Worm (Caenorhabditis elegans): ENCODE measurements around the gene T26G10.5.

T26G10.5 gene

ce11 chrIII:9465865-9466264, 39.7 kb upstream of the T26G10.5 start, which contains the start of gene B0464.6:
Gene B0464.6 (minus strand): TSS chrIII:9465965.
- TF ChIP-seq pha-4 (tag; optimal IDR thresholded peaks at IDR 0.05) (no peak), nfya-1 (tag; optimal IDR thresholded peaks at IDR 0.05; ENCODE audit: insufficient read depth) (no peak), fkh-10 (GFP tag; optimal IDR thresholded peaks at IDR 0.05) (no peak), nhr-28 (tag; optimal IDR thresholded peaks at IDR 0.05) (no peak), fkh-2 (tag; optimal IDR thresholded peaks at IDR 0.05) (no peak), nhr-237 (tag; optimal IDR thresholded peaks at IDR 0.05) (no peak), elt-3 (tag; optimal IDR thresholded peaks at IDR 0.05) (no peak), sea-2 (GFP tag; optimal IDR thresholded peaks at IDR 0.05) (no peak), ztf-4 (tag; optimal IDR thresholded peaks at IDR 0.05) (no peak), nhr-25 (tag; optimal IDR thresholded peaks at IDR 0.05) (no peak), ztf-11 (tag; optimal IDR thresholded peaks at IDR 0.05) (no peak), nhr-11 (tag; optimal IDR thresholded peaks at IDR 0.05) (no peak), tbx-2 (tag; optimal IDR thresholded peaks at IDR 0.05) (no peak), unc-39 (tag; optimal IDR thresholded peaks at IDR 0.05) (no peak), eor-1 (tag; optimal IDR thresholded peaks at IDR 0.05) (no peak), egl-27 (tag; optimal IDR thresholded peaks at IDR 0.05) (no peak)

ce11 chrIII:9465424-9465823, 39.2 kb upstream of the T26G10.5 start, which contains the start of gene B0464.9:
Gene B0464.9 (plus strand): TSS chrIII:9465767.
- TF ChIP-seq egl-5 (tag; optimal IDR thresholded peaks at IDR 0.05), result no peak
- TF ChIP-seq ceh-9 (tag; optimal IDR thresholded peaks at IDR 0.05), result no peak
- peak; percentile 35 for TF ChIP-seq nfya-1 (tag; optimal IDR thresholded peaks at IDR 0.05; ENCODE audit: insufficient read depth)
- TF ChIP-seq ceh-16 (tag; optimal IDR thresholded peaks at IDR 0.05), result no peak
- TF ChIP-seq fkh-2 (tag; optimal IDR thresholded peaks at IDR 0.05), result no peak
- no peak for TF ChIP-seq nhr-76 (tag; optimal IDR thresholded peaks at IDR 0.05)
- TF ChIP-seq elt-3 (tag; optimal IDR thresholded peaks at IDR 0.05), result no peak
- TF ChIP-seq nhr-237 (tag; optimal IDR thresholded peaks at IDR 0.05), result no peak
- peak; percentile 79 for TF ChIP-seq lin-15B (tag; optimal IDR thresholded peaks at IDR 0.05)
- TF ChIP-seq lsy-12 (tag; optimal IDR thresholded peaks at IDR 0.05), result peak; percentile 21
- TF ChIP-seq nhr-25 (tag; optimal IDR thresholded peaks at IDR 0.05), result no peak
- no peak for TF ChIP-seq unc-62 (GFP tag; optimal IDR thresholded peaks at IDR 0.05)
- peak; percentile 10 for TF ChIP-seq elt-2 (tag; optimal IDR thresholded peaks at IDR 0.05)
- TF ChIP-seq hmg-11 (tag; optimal IDR thresholded peaks at IDR 0.05), result peak; percentile 8
- peak; percentile 42 for TF ChIP-seq pqm-1 (tag; optimal IDR thresholded peaks at IDR 0.05)
- peak; percentile 66 for TF ChIP-seq nhr-23 (tag; optimal IDR thresholded peaks at IDR 0.05)
- TF ChIP-seq mml-1 (tag; optimal IDR thresholded peaks at IDR 0.05), result no peak
- TF ChIP-seq aly-2 (tag; optimal IDR thresholded peaks at IDR 0.05), result no peak
- TF ChIP-seq ama-1 (optimal IDR thresholded peaks at IDR 0.05), result no peak
- TF ChIP-seq nhr-12 (tag; optimal IDR thresholded peaks at IDR 0.05), result no peak
- TF ChIP-seq mdl-1 (tag; optimal IDR thresholded peaks at IDR 0.05), result no peak
- TF ChIP-seq pha-4 (tag; optimal IDR thresholded peaks at IDR 0.05), result peak; percentile 64
- TF ChIP-seq fos-1 (tag; optimal IDR thresholded peaks at IDR 0.05), result no peak
- no peak for TF ChIP-seq zag-1 (tag; optimal IDR thresholded peaks at IDR 0.05)
- peak; percentile 77 for TF ChIP-seq nhr-43 (tag; optimal IDR thresholded peaks at IDR 0.05; ENCODE audit: poor library complexity, severe bottlenecking)
- TF ChIP-seq jun-1 (tag; optimal IDR thresholded peaks at IDR 0.05), result no peak
- no peak for TF ChIP-seq ceh-82 (tag; optimal IDR thresholded peaks at IDR 0.05)

ce11 chrIII:9462785-9463467, 36.7 kb upstream of the T26G10.5 start:
- TF ChIP-seq nhr-43 (tag; optimal IDR thresholded peaks at IDR 0.05; ENCODE audit: poor library complexity, severe bottlenecking), result no peak
- TF ChIP-seq nhr-23 (tag; optimal IDR thresholded peaks at IDR 0.05), result peak; percentile 17
- no peak for TF ChIP-seq nfya-1 (tag; optimal IDR thresholded peaks at IDR 0.05; ENCODE audit: insufficient read depth)
